Fruit fly (Drosophila melanogaster) whole organism, pupa: Measurements from ENCODE around the gene CG17746.

ENCODE experiments used
- CG13204 ChIP-seq: fragments of 200-800 bp; sonication (Bioruptor generic); optimal IDR thresholded peaks from 2 replicates; lab custom pipeline; 2018; ENCODE audit warnings: missing biosample characterization, mild to moderate bottlenecking, missing genetic modification characterization, moderate library complexity
- CG15710 ChIP-seq: fragments of 200-800 bp; sonication (Bioruptor generic); optimal IDR thresholded peaks from 2 replicates; lab custom pipeline; 2018; ENCODE audit warnings: missing biosample characterization, mild to moderate bottlenecking, missing genetic modification characterization, moderate library complexity
- CG8301 ChIP-seq: fragments of 200-800 bp; sonication (Bioruptor generic); optimal IDR thresholded peaks from 2 replicates; lab custom pipeline; 2018; ENCODE audit warnings: missing biosample characterization, mild to moderate bottlenecking, missing genetic modification characterization
- Ets98B ChIP-seq: fragments of 200-800 bp; sonication (Bioruptor generic); IDR thresholded peaks from 2 replicates; pipeline ENCODE4 v1.3.6; 2022; ENCODE audit warnings: missing biosample characterization, missing genetic modification characterization
- Pif1A ChIP-seq: fragments of 200-800 bp; sonication (Bioruptor generic); optimal IDR thresholded peaks from 3 replicates; lab custom pipeline; 2016; ENCODE audit warnings: missing biosample characterization, missing genetic modification characterization
- Snoo ChIP-seq: fragments of 200-800 bp; sonication (Bioruptor generic); optimal IDR thresholded peaks from 3 replicates; lab custom pipeline; 2017; ENCODE audit warnings: missing biosample characterization, mild to moderate bottlenecking, missing genetic modification characterization, inconsistent platforms

DNA sequence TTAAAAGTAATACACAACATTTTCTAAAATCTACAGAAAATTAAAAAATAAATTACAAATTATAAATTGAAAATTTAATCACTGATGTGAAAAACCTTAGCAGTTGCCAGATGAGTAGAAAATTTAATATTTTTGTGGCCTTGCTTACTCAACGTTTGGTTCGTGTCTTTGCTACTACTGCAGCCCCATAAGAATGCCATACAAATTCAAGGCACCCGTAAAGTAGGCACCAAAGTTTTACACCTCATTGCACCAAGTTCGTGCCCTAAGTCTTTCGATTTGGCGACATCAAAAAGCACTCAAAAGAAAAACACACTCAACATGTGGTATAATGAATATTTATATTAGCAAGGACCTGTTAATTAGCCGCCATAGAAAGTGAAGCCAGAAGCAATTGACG is 37.6 kb upstream of the CG17746 start:
- TF ChIP-seq CG8301 (tag; lab: Kevin White, UChicago) (no peak), Snoo (no peak), Pif1A (GFP tag; lab: Kevin White, UChicago) (no peak), CG13204 (GFP tag; lab: Kevin White, UChicago) (no peak), CG15710 (tag; lab: Kevin White, UChicago) (no peak), Ets98B (GFP tag; lab: Robert Waterston, UW) (no peak)
